Worm (Caenorhabditis elegans) whole organism, L4 larva: ENCODE results near the gene C12D8.9.

Experiments used
- T26A8.4 ChIP-seq: fragments of 200-800 bp; sonication (Bioruptor generic); IDR thresholded peaks from 2 replicates; pipeline ENCODE4 v1.3.6; 2022; ENCODE audit warnings: missing genetic modification characterization, missing compliant biosample characterization
- Y5F2A.4 ChIP-seq: fragments of 200-800 bp; sonication (Bioruptor generic); optimal IDR thresholded peaks from 2 replicates; lab custom pipeline; 2018; ENCODE audit warnings: mild to moderate bottlenecking, missing genetic modification characterization, missing compliant biosample characterization
- ZK337.2 ChIP-seq: fragments of 200-800 bp; sonication (Bioruptor generic); IDR thresholded peaks from 2 replicates; pipeline ENCODE4 v1.3.6; 2022; ENCODE audit warnings: missing genetic modification reagents, missing genetic modification characterization, missing compliant biosample characterization
- ZK546.5 ChIP-seq, 2 experiments: sonication (generic microtip); optimal IDR thresholded peaks; 2 replicates each; lab custom pipeline; 2017; ENCODE audit warnings: missing biosample characterization in 2 of 2, missing genetic modification characterization in 2 of 2
- dpl-1 ChIP-seq: fragments of 150-350 bp; optimal IDR thresholded peaks from 2 replicates; lab custom pipeline; 2014; ENCODE audit warnings: missing biosample characterization, missing genetic modification reagents, missing genetic modification characterization
- lin-1 ChIP-seq: fragments of 200-800 bp; sonication (Bioruptor generic); IDR thresholded peaks from 2 replicates; pipeline ENCODE4 v1.3.6; 2022; ENCODE audit warnings: missing genetic modification reagents, missing genetic modification characterization, missing compliant biosample characterization
- mdl-1 ChIP-seq, 2 experiments: fragments of 150-350 bp in 1 of 2; sonication (generic microtip) in 1 of 2; optimal IDR thresholded peaks; 2 replicates each; lab custom pipeline; 2014 to 2017; ENCODE audit warnings: missing biosample characterization in 2 of 2, missing genetic modification characterization in 2 of 2
- nhr-10 ChIP-seq: fragments of 150-350 bp; optimal IDR thresholded peaks from 2 replicates; lab custom pipeline; 2014; ENCODE audit warnings: missing biosample characterization, missing genetic modification characterization
- nhr-76 ChIP-seq: fragments of 150-350 bp; optimal IDR thresholded peaks from 2 replicates; lab custom pipeline; 2014; ENCODE audit warnings: missing biosample characterization, missing genetic modification characterization
- sdz-12 ChIP-seq: fragments of 200-800 bp; sonication (Bioruptor generic); optimal IDR thresholded peaks from 2 replicates; lab custom pipeline; 2018; ENCODE audit warnings: mild to moderate bottlenecking, missing genetic modification characterization, missing compliant biosample characterization
- unc-62 ChIP-seq, 3 experiments: fragments of 150-350 bp in 1 of 3; sonication (generic microtip); optimal IDR thresholded peaks in 2 of 3; peaks in 1 of 3; 1 replicate in 1 of 3; 2 replicates in 2 of 3; lab custom pipeline; 2014 to 2017; ENCODE audit warnings: missing biosample characterization in 3 of 3, missing genetic modification characterization in 3 of 3, missing genetic modification reagents in 3 of 3, missing genotype in 1 of 3
- zfp-3 ChIP-seq: fragments of 200-800 bp; sonication (Bioruptor generic); conservative IDR thresholded peaks from 2 replicates; pipeline ENCODE4 v1.3.6; 2022; ENCODE audit warnings: missing genetic modification reagents, missing genetic modification characterization, missing compliant biosample characterization
- ztf-11 ChIP-seq: fragments of 150-350 bp; optimal IDR thresholded peaks from 2 replicates; lab custom pipeline; 2014; ENCODE audit warnings: missing biosample characterization, missing genetic modification characterization

ce11 chrV:10252682-10253081, 9.7 kb upstream of the C12D8.9 start:
- TF ChIP-seq nhr-10 (tag; lab: Kevin White, UChicago) (no peak), dpl-1 (no peak), mdl-1 (tag; optimal IDR thresholded peaks at IDR 0.05; lab: Kevin White, UChicago) (no peak), sdz-12 (GFP tag; lab: Kevin White, UChicago) (no peak), ztf-11 (no peak), lin-1 (GFP tag; lab: Robert Waterston, UW) (no peak), nhr-76 (tag; lab: Kevin White, UChicago) (no peak), unc-62 (GFP tag; optimal IDR thresholded peaks at IDR 0.05 in 1 of 2; lab: Kevin White, UChicago) (no peak), unc-62 (tag; optimal IDR thresholded peaks at IDR 0.05; lab: Kevin White, UChicago) (no peak), ZK337.2 (no peak), Y5F2A.4 (no peak), ZK546.5 (tag; optimal IDR thresholded peaks at IDR 0.05; lab: Kevin White, UChicago) (no peak), zfp-3 (GFP tag; lab: Robert Waterston, UW) (no peak), T26A8.4 (GFP tag; lab: Robert Waterston, UW) (no peak)
